Fruit fly (Drosophila melanogaster): ENCODE measurements around the gene fd96Ca.

dm6 chr3R:25069569-25069968 lies 12.9 kb upstream of the fd96Ca start, which contains the start of the genes Stt3B and CG11839:
- TF ChIP-seq woc (GFP tag; optimal IDR thresholded peaks at IDR 0.05) (peak; percentile 87), pan (optimal IDR thresholded peaks at IDR 0.05) (no peak), Dfd (GFP tag; optimal IDR thresholded peaks at IDR 0.05) (no peak), Hr78 (GFP tag; optimal IDR thresholded peaks at IDR 0.05) (no peak), brk (GFP tag; optimal IDR thresholded peaks at IDR 0.05) (no peak), psq (GFP tag; optimal IDR thresholded peaks at IDR 0.05) (peak; percentile 61), br (GFP tag; optimal IDR thresholded peaks at IDR 0.05) (no peak), Abd-B (GFP tag; optimal IDR thresholded peaks at IDR 0.05) (no peak), Vsx2 (GFP tag; optimal IDR thresholded peaks at IDR 0.05; ENCODE audit: partially characterized antibody) (no peak), usp (GFP tag; optimal IDR thresholded peaks at IDR 0.05) (no peak), Hr83 (GFP tag; optimal IDR thresholded peaks at IDR 0.05; ENCODE audit: poor library complexity, severe bottlenecking) (peak; percentile 29), jim (GFP tag; optimal IDR thresholded peaks at IDR 0.05) (no peak), OdsH (GFP tag; optimal IDR thresholded peaks at IDR 0.05) (peak; percentile 75), dl (GFP tag; optimal IDR thresholded peaks at IDR 0.05; ENCODE audit: insufficient read depth in 1 of 2, partially characterized antibody in 2 of 2) (no peak)
